Worm (Caenorhabditis elegans) whole organism, L2 larva: ENCODE results near the gene alh-11.

Experiments used
- C34F6.9 ChIP-seq: fragments of 150-350 bp; optimal IDR thresholded peaks from 2 replicates; lab custom pipeline; 2014; ENCODE audit warnings: missing biosample characterization, missing genetic modification characterization
- F13H6.1 ChIP-seq: sonication (generic microtip); optimal IDR thresholded peaks from 2 replicates; lab custom pipeline; 2016; ENCODE audit warnings: missing genetic modification characterization, missing compliant biosample characterization
- Y55F3AM.14 ChIP-seq: fragments of 200-800 bp; sonication (Bioruptor generic); optimal IDR thresholded peaks from 2 replicates; lab custom pipeline; 2018; ENCODE audit warnings: mild to moderate bottlenecking, missing genetic modification characterization, missing compliant biosample characterization
- ZK546.5 ChIP-seq: sonication (generic microtip); optimal IDR thresholded peaks from 2 replicates; lab custom pipeline; 2017; ENCODE audit warnings: missing biosample characterization, missing genetic modification characterization
- alr-1 ChIP-seq: fragments of 150-350 bp; optimal IDR thresholded peaks from 2 replicates; lab custom pipeline; 2014; ENCODE audit warnings: missing biosample characterization, missing genetic modification characterization
- aly-2 ChIP-seq: fragments of 150-350 bp; optimal IDR thresholded peaks from 2 replicates; lab custom pipeline; 2014; ENCODE audit warnings: missing biosample characterization, missing genetic modification characterization
- ceh-16 ChIP-seq: fragments of 150-350 bp; optimal IDR thresholded peaks from 2 replicates; lab custom pipeline; 2014; ENCODE audit warnings: missing biosample characterization, missing genetic modification characterization
- crh-2 ChIP-seq: sonication (generic microtip); optimal IDR thresholded peaks from 2 replicates; lab custom pipeline; 2017; ENCODE audit warnings: missing biosample characterization, missing genetic modification characterization
- dmd-4 ChIP-seq: sonication (generic microtip); optimal IDR thresholded peaks from 2 replicates; lab custom pipeline; 2017; ENCODE audit warnings: missing biosample characterization, missing genetic modification characterization
- fos-1 ChIP-seq: fragments of 150-350 bp; optimal IDR thresholded peaks from 2 replicates; lab custom pipeline; 2014; ENCODE audit warnings: missing biosample characterization, missing genetic modification characterization
- gmeb-1 ChIP-seq: fragments of 150-350 bp; optimal IDR thresholded peaks from 2 replicates; lab custom pipeline; 2014; ENCODE audit warnings: missing biosample characterization, missing genetic modification characterization
- lin-11 ChIP-seq: fragments of 150-350 bp; sonication (generic microtip); optimal IDR thresholded peaks from 2 replicates; lab custom pipeline; 2014; ENCODE audit warnings: missing biosample characterization, missing genetic modification characterization, inconsistent platforms, mixed read lengths
- lin-13 ChIP-seq: fragments of 150-350 bp; optimal IDR thresholded peaks from 2 replicates; lab custom pipeline; 2014; ENCODE audit warnings: missing biosample characterization, missing genetic modification reagents, missing genetic modification characterization
- lin-39 ChIP-seq: fragments of 150-350 bp; optimal IDR thresholded peaks from 2 replicates; lab custom pipeline; 2014; ENCODE audit warnings: missing biosample characterization, missing genetic modification reagents, missing genetic modification characterization
- lsy-2 ChIP-seq, 2 experiments: fragments of 150-350 bp in 1 of 2; sonication (generic microtip) in 1 of 2; optimal IDR thresholded peaks; 2 replicates each; lab custom pipeline; 2014 to 2017; ENCODE audit warnings: missing biosample characterization in 2 of 2, missing genetic modification characterization in 2 of 2
- mab-5 ChIP-seq: fragments of 150-350 bp; optimal IDR thresholded peaks from 2 replicates; lab custom pipeline; 2014; ENCODE audit warnings: missing biosample characterization, missing genetic modification characterization
- mbf-1 ChIP-seq: sonication (generic microtip); optimal IDR thresholded peaks from 2 replicates; lab custom pipeline; 2017; ENCODE audit warnings: missing biosample characterization, missing genetic modification characterization
- mdl-1 ChIP-seq, 2 experiments: fragments of 150-350 bp in 1 of 2; sonication (generic microtip) in 1 of 2; optimal IDR thresholded peaks; 2 replicates each; lab custom pipeline; 2017; ENCODE audit warnings: missing biosample characterization in 2 of 2, missing genetic modification characterization in 2 of 2
- nhr-11 ChIP-seq: fragments of 150-350 bp; optimal IDR thresholded peaks from 2 replicates; lab custom pipeline; 2014; ENCODE audit warnings: missing biosample characterization, missing genetic modification characterization
- nhr-129 ChIP-seq: fragments of 150-350 bp; optimal IDR thresholded peaks from 2 replicates; lab custom pipeline; 2014; ENCODE audit warnings: missing biosample characterization, missing genetic modification characterization
- nhr-21 ChIP-seq: fragments of 150-350 bp; optimal IDR thresholded peaks from 2 replicates; lab custom pipeline; 2014; ENCODE audit warnings: missing biosample characterization, missing genetic modification characterization
- nhr-237 ChIP-seq: fragments of 150-350 bp; optimal IDR thresholded peaks from 2 replicates; lab custom pipeline; 2014; ENCODE audit warnings: missing biosample characterization, missing genetic modification characterization
- nhr-25 ChIP-seq: fragments of 150-350 bp; sonication (generic microtip); optimal IDR thresholded peaks from 3 replicates; lab custom pipeline; 2014; ENCODE audit warnings: missing biosample characterization, missing genetic modification characterization
- nhr-6 ChIP-seq: fragments of 150-350 bp; optimal IDR thresholded peaks from 2 replicates; lab custom pipeline; 2014; ENCODE audit warnings: missing biosample characterization, missing genetic modification characterization
- nhr-77 ChIP-seq: fragments of 150-350 bp; optimal IDR thresholded peaks from 2 replicates; lab custom pipeline; 2014; ENCODE audit warnings: missing biosample characterization, missing genetic modification characterization
- peb-1 ChIP-seq: fragments of 150-350 bp; optimal IDR thresholded peaks from 2 replicates; lab custom pipeline; 2014; ENCODE audit warnings: missing biosample characterization, missing genetic modification characterization
- sem-4 ChIP-seq: fragments of 150-350 bp; optimal IDR thresholded peaks from 2 replicates; lab custom pipeline; 2014; ENCODE audit warnings: missing biosample characterization, missing genetic modification reagents, missing genetic modification characterization
- sma-3 ChIP-seq: sonication (generic microtip); optimal IDR thresholded peaks from 2 replicates; lab custom pipeline; 2016; ENCODE audit warnings: missing genetic modification reagents, missing genetic modification characterization, missing compliant biosample characterization
- sma-9 ChIP-seq, 2 experiments: fragments of 150-350 bp in 1 of 2; sonication (generic microtip) in 1 of 2; optimal IDR thresholded peaks; 2 replicates each; lab custom pipeline; 2014 to 2016; ENCODE audit warnings: missing genetic modification characterization in 2 of 2, mild to moderate bottlenecking in 1 of 2, missing biosample characterization in 1 of 2, missing compliant biosample characterization in 1 of 2, missing genetic modification reagents in 1 of 2, moderate library complexity in 1 of 2
- snpc-4 ChIP-seq: fragments of 150-350 bp; optimal IDR thresholded peaks from 2 replicates; lab custom pipeline; 2014; ENCODE audit warnings: missing biosample characterization, missing genetic modification characterization
- unc-55 ChIP-seq: fragments of 150-350 bp; sonication (generic microtip); optimal IDR thresholded peaks from 3 replicates; lab custom pipeline; 2014; ENCODE audit warnings: missing biosample characterization, missing genetic modification reagents, missing genetic modification characterization
- unc-62 ChIP-seq: fragments of 150-350 bp; optimal IDR thresholded peaks from 2 replicates; lab custom pipeline; 2014; ENCODE audit warnings: missing biosample characterization, missing genetic modification reagents, missing genetic modification characterization
- zag-1 ChIP-seq: fragments of 150-350 bp; optimal IDR thresholded peaks from 2 replicates; lab custom pipeline; 2014; ENCODE audit warnings: missing biosample characterization, missing genetic modification characterization
- ztf-1 ChIP-seq: fragments of 200-800 bp; sonication (Bioruptor generic); conservative IDR thresholded peaks from 2 replicates; pipeline ENCODE4 v1.3.6; 2022; ENCODE audit warnings: missing genetic modification characterization, missing compliant biosample characterization
- ztf-11 ChIP-seq: sonication (generic microtip); optimal IDR thresholded peaks from 2 replicates; lab custom pipeline; 2017; ENCODE audit warnings: missing biosample characterization, missing genetic modification characterization
- ztf-4 ChIP-seq: fragments of 150-350 bp; optimal IDR thresholded peaks from 2 replicates; lab custom pipeline; 2014; ENCODE audit warnings: missing biosample characterization, missing genetic modification characterization

The alh-11 gene

DNA sequence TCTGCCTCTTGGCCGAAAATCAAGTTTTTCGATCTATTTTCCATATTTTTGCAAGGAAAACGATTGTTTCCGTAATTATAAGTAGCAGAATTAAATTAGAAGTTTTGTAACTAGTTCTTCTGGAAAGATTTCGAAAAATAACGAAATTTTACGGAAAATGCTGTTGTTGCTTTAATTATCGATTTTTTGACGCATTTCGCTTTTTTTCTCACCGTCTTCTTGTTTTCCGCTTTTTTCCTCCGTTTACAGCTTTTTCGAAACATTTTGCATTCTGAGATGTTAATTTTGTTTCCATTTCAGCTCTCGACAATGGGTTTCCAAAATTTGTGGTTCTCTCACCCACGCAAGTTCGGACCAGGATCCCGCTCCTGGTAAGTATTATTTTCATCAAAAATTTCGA is 15.3 kb upstream of the alh-11 start, which contains the start of gene rps-29:
TSS of gene rps-29 (plus strand) at position 301 of the 400 bp plus-strand sequence.
- TF ChIP-seq nhr-21 (tag; lab: Kevin White, UChicago) (no peak), mbf-1 (tag; lab: Kevin White, UChicago) (no peak), ztf-4 (tag; lab: Kevin White, UChicago) (no peak), mdl-1 (tag; optimal IDR thresholded peaks at IDR 0.05; lab: Kevin White, UChicago) (no peak), lin-13 (GFP tag; lab: Kevin White, UChicago) (no peak), unc-55 (GFP tag; lab: Kevin White, UChicago) (no peak), unc-62 (GFP tag; lab: Kevin White, UChicago) (no peak), sma-3 (no peak), lin-39 (tag; lab: Kevin White, UChicago) (no peak), ZK546.5 (tag; lab: Kevin White, UChicago) (no peak), sma-9 (GFP tag; optimal IDR thresholded peaks at IDR 0.05; lab: Kevin White, UChicago) (no peak), sma-9 (tag; optimal IDR thresholded peaks at IDR 0.05; lab: Kevin White, UChicago) (no peak), nhr-11 (tag; lab: Kevin White, UChicago) (no peak), lin-11 (tag; lab: Kevin White, UChicago) (no peak), F13H6.1 (tag; lab: Kevin White, UChicago) (no peak), ceh-16 (tag; lab: Kevin White, UChicago) (no peak), sem-4 (tag; lab: Kevin White, UChicago) (no peak)

- TF ChIP-seq ztf-4 (tag; lab: Kevin White, UChicago), result no peak
- TF ChIP-seq snpc-4 (tag; lab: Kevin White, UChicago), result peak; percentile 25
- TF ChIP-seq nhr-21 (tag; lab: Kevin White, UChicago), result peak; percentile 56
- TF ChIP-seq unc-55 (GFP tag; lab: Kevin White, UChicago), result peak; percentile 92
- TF ChIP-seq zag-1 (tag; lab: Kevin White, UChicago), result no peak
- peak in 1 of 2 experiments; percentile 39 for TF ChIP-seq mdl-1 (tag; optimal IDR thresholded peaks at IDR 0.05; lab: Kevin White, UChicago)
- TF ChIP-seq C34F6.9 (tag; lab: Kevin White, UChicago), result peak; percentile 72
- TF ChIP-seq nhr-6, result no peak
- TF ChIP-seq ZK546.5 (tag; lab: Kevin White, UChicago), result peak; percentile 36
- peak; percentile 48 for TF ChIP-seq fos-1 (tag; lab: Kevin White, UChicago)
- TF ChIP-seq mab-5, result peak; percentile 4
- peak; percentile 40 for TF ChIP-seq sma-9 (GFP tag; optimal IDR thresholded peaks at IDR 0.05; lab: Kevin White, UChicago)
- TF ChIP-seq sma-9 (tag; optimal IDR thresholded peaks at IDR 0.05; lab: Kevin White, UChicago), result no peak
- peak; percentile 36 for TF ChIP-seq Y55F3AM.14 (GFP tag; lab: Kevin White, UChicago)
- peak; percentile 81 for TF ChIP-seq crh-2
- peak; percentile 21 for TF ChIP-seq ceh-16 (tag; lab: Kevin White, UChicago)
- TF ChIP-seq alr-1, result no peak
- no peak for TF ChIP-seq dmd-4
- no peak for TF ChIP-seq ztf-1
- peak; percentile 45 for TF ChIP-seq F13H6.1 (tag; lab: Kevin White, UChicago)
- TF ChIP-seq lin-13 (GFP tag; lab: Kevin White, UChicago), result peak; percentile 75
- TF ChIP-seq peb-1 (tag; lab: Kevin White, UChicago), result no peak
- TF ChIP-seq lsy-2 (tag; optimal IDR thresholded peaks at IDR 0.05; lab: Kevin White, UChicago), result peak; percentile 97 to 99
- peak; percentile 61 for TF ChIP-seq sma-3
- no peak for TF ChIP-seq aly-2
- TF ChIP-seq nhr-25 (tag; lab: Kevin White, UChicago), result peak; percentile 50
- no peak for TF ChIP-seq nhr-237
- peak; percentile 72 for TF ChIP-seq lin-11 (tag; lab: Kevin White, UChicago)
- peak; percentile 78 for TF ChIP-seq gmeb-1 (tag; lab: Kevin White, UChicago)
- peak; percentile 71 for TF ChIP-seq nhr-129
- TF ChIP-seq nhr-77 (tag; lab: Kevin White, UChicago), result no peak
- TF ChIP-seq, all 48 proteins: peak for 20
Observed at ce11 chrIII:793595-793994, 14.9 kb upstream of the alh-11 start, which contains the start of gene snt-2. Gene snt-2 (minus strand): TSS chrIII:793733.

ce11 chrIII:790591-790990 is 11.9 kb upstream of the alh-11 start:
- TF ChIP-seq unc-55 (GFP tag; lab: Kevin White, UChicago) (no peak), sma-9 (GFP tag; optimal IDR thresholded peaks at IDR 0.05; lab: Kevin White, UChicago) (no peak), sma-9 (tag; optimal IDR thresholded peaks at IDR 0.05; lab: Kevin White, UChicago) (no peak), mab-5 (no peak), nhr-25 (tag; lab: Kevin White, UChicago) (no peak), lin-39 (tag; lab: Kevin White, UChicago) (no peak), aly-2 (no peak), C34F6.9 (tag; lab: Kevin White, UChicago) (no peak), ZK546.5 (tag; lab: Kevin White, UChicago) (no peak), ztf-11 (tag; lab: Kevin White, UChicago) (no peak)
